Fruit fly (Drosophila melanogaster): ENCODE data around the gene CG2681.
A peak's percentile ranks its signal among the peaks of the same experiment; 100 is the strongest.

CG2681 gene

dm6 chrX:2727506-2727905, 19.0 kb downstream of the CG2681 start, which contains the start of gene dwg:
dwg (plus strand) TSS chrX:2727698.
- TF ChIP-seq net (GFP tag; optimal IDR thresholded peaks at IDR 0.05), result no peak
- TF ChIP-seq CG8632 (GFP tag; optimal IDR thresholded peaks at IDR 0.05), result no peak
- TF ChIP-seq Eip78C (GFP tag), result no peak
- no peak for TF ChIP-seq CG8119 (GFP tag; IDR thresholded peaks at IDR 0.05)
- no peak for TF ChIP-seq dac (GFP tag; optimal IDR thresholded peaks at IDR 0.05)
- no peak for TF ChIP-seq CG32006 (GFP tag; optimal IDR thresholded peaks at IDR 0.05)
- TF ChIP-seq Met (GFP tag; optimal IDR thresholded peaks at IDR 0.05), result no peak
- TF ChIP-seq OdsH (GFP tag; optimal IDR thresholded peaks at IDR 0.05), result no peak

- peak; percentile 30 for TF ChIP-seq CG31627 (GFP tag; optimal IDR thresholded peaks at IDR 0.05)
- TF ChIP-seq Eip78C (GFP tag), result peak; percentile 72
- TF ChIP-seq CG34406 (GFP tag; optimal IDR thresholded peaks at IDR 0.05), result no peak
- no peak for TF ChIP-seq CG3919 (GFP tag; optimal IDR thresholded peaks at IDR 0.05)
- TF ChIP-seq CG15336 (GFP tag; IDR thresholded peaks at IDR 0.05), result 0 out of 2 replicates have a peak, but pooled peaks have one; percentile 23
- TF ChIP-seq lz (GFP tag; optimal IDR thresholded peaks at IDR 0.05), result peak; percentile 58
- no peak for TF ChIP-seq CG6854 (GFP tag; optimal IDR thresholded peaks at IDR 0.05)
- TF ChIP-seq Gug (GFP tag; IDR thresholded peaks at IDR 0.05), result peak; percentile 42
- no peak for TF ChIP-seq fkh (GFP tag; optimal IDR thresholded peaks at IDR 0.05)
- TF ChIP-seq cyc (GFP tag; optimal IDR thresholded peaks at IDR 0.05), result peak; percentile 45
- no peak for TF ChIP-seq CG8319 (GFP tag; optimal IDR thresholded peaks at IDR 0.05)
- TF ChIP-seq esn (GFP tag; optimal IDR thresholded peaks at IDR 0.05), result peak; percentile 43
- TF ChIP-seq Sox15 (GFP tag; optimal IDR thresholded peaks at IDR 0.05), result peak; percentile 24
- TF ChIP-seq CG3032 (tag; optimal IDR thresholded peaks at IDR 0.05), result peak; percentile 60
These were observed 23.6 kb downstream of the CG2681 start, which contains the start of the genes ttm50 and CG2712 for dm6 chrX:2732127-2732526. ttm50 (minus strand) TSS chrX:2732190. CG2712 (plus strand) TSS chrX:2732469.

- TF ChIP-seq Met (GFP tag; optimal IDR thresholded peaks at IDR 0.05), result no peak
- TF ChIP-seq vri (GFP tag; optimal IDR thresholded peaks at IDR 0.05), result no peak
- TF ChIP-seq Sox14 (GFP tag; optimal IDR thresholded peaks at IDR 0.05), result peak; percentile 45
- TF ChIP-seq spab (GFP tag; optimal IDR thresholded peaks at IDR 0.05), result no peak
- no peak for TF ChIP-seq CG16779 (tag; optimal IDR thresholded peaks at IDR 0.05)
- TF ChIP-seq Smox (GFP tag; optimal IDR thresholded peaks at IDR 0.05), result no peak
- TF ChIP-seq fkh (GFP tag; optimal IDR thresholded peaks at IDR 0.05), result peak; percentile 99
- no peak for TF ChIP-seq topi (GFP tag; optimal IDR thresholded peaks at IDR 0.05)
- no peak for TF ChIP-seq Eip75B (GFP tag; optimal IDR thresholded peaks at IDR 0.05)
- no peak for TF ChIP-seq Ets21C (GFP tag; optimal IDR thresholded peaks at IDR 0.05)
- TF ChIP-seq dsx (GFP tag; optimal IDR thresholded peaks at IDR 0.05; ENCODE audit: poor library complexity, severe bottlenecking), result no peak
These were observed 30.2 kb downstream of the CG2681 start, which contains the start of gene crm for dm6 chrX:2738663-2739062. crm (minus strand) TSS chrX:2738773.

- TF ChIP-seq Sox102F (GFP tag; optimal IDR thresholded peaks at IDR 0.05) (no peak), OdsH (GFP tag; optimal IDR thresholded peaks at IDR 0.05) (no peak), dsx (GFP tag; optimal IDR thresholded peaks at IDR 0.05; ENCODE audit: poor library complexity, severe bottlenecking) (no peak), CG3032 (tag; optimal IDR thresholded peaks at IDR 0.05) (no peak), CG1621 (tag; optimal IDR thresholded peaks at IDR 0.05) (no peak), CG9139 (GFP tag; optimal IDR thresholded peaks at IDR 0.05) (no peak), Ets21C (GFP tag; optimal IDR thresholded peaks at IDR 0.05) (no peak), Hr38 (GFP tag; optimal IDR thresholded peaks at IDR 0.05) (no peak), Hr4 (GFP tag; optimal IDR thresholded peaks at IDR 0.05) (no peak), CG6163 (GFP tag; IDR thresholded peaks at IDR 0.05) (no peak), acj6 (GFP tag; optimal IDR thresholded peaks at IDR 0.05) (no peak), Ets96B (tag; optimal IDR thresholded peaks at IDR 0.05) (no peak), CG7368 (GFP tag; optimal IDR thresholded peaks at IDR 0.05) (no peak), Sox15 (GFP tag; optimal IDR thresholded peaks at IDR 0.05) (no peak), Eip78C (GFP tag) (no peak), fd85E (GFP tag; optimal IDR thresholded peaks at IDR 0.05) (no peak), CG15336 (GFP tag; IDR thresholded peaks at IDR 0.05) (no peak), ss (GFP tag; optimal IDR thresholded peaks at IDR 0.05) (no peak)
These were observed 31.6 kb downstream of the CG2681 start, which contains the start of gene kirre for dm6 chrX:2740084-2740483. kirre (plus strand) TSS chrX:2740384.

Measured in whole organism, prepupa.